Fruit fly (Drosophila melanogaster) whole organism, prepupa: ENCODE measurements around the gene APC4.
A peak's percentile ranks its signal among the peaks of the same experiment; 100 is the strongest.

Source experiments
- Blimp-1 ChIP-seq: fragments of 200-800 bp; sonication (Bioruptor generic); optimal IDR thresholded peaks from 3 replicates; lab custom pipeline; 2017; ENCODE audit warnings: missing biosample characterization, missing genetic modification characterization, mild to moderate bottlenecking, moderate library complexity, missing genetic modification reagents
- CG10631 ChIP-seq: fragments of 200-800 bp; sonication (Bioruptor generic); optimal IDR thresholded peaks from 2 replicates; lab custom pipeline; 2016; ENCODE audit warnings: missing biosample characterization, missing genetic modification characterization
- CG11294 ChIP-seq: fragments of 200-800 bp; sonication (Bioruptor generic); IDR thresholded peaks from 2 replicates; pipeline ENCODE4 v1.3.6; 2022; ENCODE audit warnings: missing biosample characterization, missing genetic modification characterization
- CG11762 ChIP-seq: fragments of 200-800 bp; sonication (Bioruptor generic); optimal IDR thresholded peaks from 3 replicates; lab custom pipeline; 2016; ENCODE audit warnings: missing biosample characterization, missing genetic modification characterization; ENCODE audit not compliant: insufficient read depth
- CG11902 ChIP-seq: fragments of 200-800 bp; sonication (Bioruptor generic); optimal IDR thresholded peaks from 3 replicates; lab custom pipeline; 2016; ENCODE audit warnings: missing biosample characterization, missing genetic modification characterization
- CG15336 ChIP-seq: fragments of 200-800 bp; sonication (Bioruptor generic); IDR thresholded peaks from 2 replicates; pipeline ENCODE4 v1.3.6; 2022; ENCODE audit warnings: missing biosample characterization, missing genetic modification characterization
- CG1621 ChIP-seq: fragments of 200-800 bp; sonication (Bioruptor generic); optimal IDR thresholded peaks from 3 replicates; lab custom pipeline; 2018; ENCODE audit warnings: missing biosample characterization, mild to moderate bottlenecking, missing genetic modification characterization
- CG3032 ChIP-seq: fragments of 200-800 bp; optimal IDR thresholded peaks from 2 replicates; lab custom pipeline; 2019; ENCODE audit warnings: missing biosample characterization, mild to moderate bottlenecking, missing genetic modification characterization, moderate library complexity
- CG31627 ChIP-seq: fragments of 200-800 bp; sonication (Bioruptor generic); optimal IDR thresholded peaks from 3 replicates; lab custom pipeline; 2016; ENCODE audit warnings: missing biosample characterization, missing genetic modification characterization
- CG32006 ChIP-seq: fragments of 200-800 bp; sonication (Bioruptor generic); optimal IDR thresholded peaks from 3 replicates; lab custom pipeline; 2017; ENCODE audit warnings: missing biosample characterization, mild to moderate bottlenecking, missing genetic modification characterization
- CG34406 ChIP-seq: fragments of 200-800 bp; sonication (Bioruptor generic); optimal IDR thresholded peaks from 3 replicates; lab custom pipeline; 2016; ENCODE audit warnings: missing biosample characterization, missing genetic modification characterization
- CG3919 ChIP-seq: fragments of 200-800 bp; sonication (Bioruptor generic); optimal IDR thresholded peaks from 3 replicates; lab custom pipeline; 2016; ENCODE audit warnings: missing biosample characterization, missing genetic modification characterization
- CG6163 ChIP-seq: fragments of 200-800 bp; sonication (Bioruptor generic); IDR thresholded peaks from 3 replicates; pipeline ENCODE4 v1.3.6; 2022; ENCODE audit warnings: missing biosample characterization, missing genetic modification characterization
- CG6276 ChIP-seq: fragments of 200-800 bp; sonication (Bioruptor generic); optimal IDR thresholded peaks from 2 replicates; lab custom pipeline; 2017; ENCODE audit warnings: missing biosample characterization, mild to moderate bottlenecking, missing genetic modification characterization
- CG6792 ChIP-seq: fragments of 200-800 bp; sonication (Bioruptor generic); optimal IDR thresholded peaks from 3 replicates; lab custom pipeline; 2016; ENCODE audit warnings: missing biosample characterization, missing genetic modification characterization
- CG6854 ChIP-seq: fragments of 200-800 bp; sonication (Bioruptor generic); optimal IDR thresholded peaks from 2 replicates; lab custom pipeline; 2017; ENCODE audit warnings: missing biosample characterization, mild to moderate bottlenecking, missing genetic modification characterization
- CG7368 ChIP-seq: fragments of 200-800 bp; sonication (Bioruptor generic); optimal IDR thresholded peaks from 3 replicates; lab custom pipeline; 2016; ENCODE audit warnings: missing biosample characterization, missing genetic modification characterization
- CG8119 ChIP-seq: fragments of 200-800 bp; sonication (Bioruptor generic); IDR thresholded peaks from 3 replicates; pipeline ENCODE4 v1.3.6; 2022; ENCODE audit warnings: missing biosample characterization, missing genetic modification characterization
- CG8319 ChIP-seq: fragments of 200-800 bp; sonication (Bioruptor generic); optimal IDR thresholded peaks from 3 replicates; lab custom pipeline; 2016; ENCODE audit warnings: missing biosample characterization, missing genetic modification characterization
- CG8632 ChIP-seq: fragments of 200-800 bp; sonication (Bioruptor generic); optimal IDR thresholded peaks from 3 replicates; lab custom pipeline; 2016; ENCODE audit warnings: missing biosample characterization, missing genetic modification characterization
- CG9139 ChIP-seq: fragments of 200-800 bp; sonication (Bioruptor generic); optimal IDR thresholded peaks from 3 replicates; lab custom pipeline; 2017; ENCODE audit warnings: missing biosample characterization, mild to moderate bottlenecking, missing genetic modification characterization
- Eip75B ChIP-seq: fragments of 200-800 bp; sonication (Bioruptor generic); optimal IDR thresholded peaks from 3 replicates; lab custom pipeline; 2016; ENCODE audit warnings: missing biosample characterization, missing genetic modification characterization
- Eip78C ChIP-seq: fragments of 200-800 bp; sonication (Bioruptor generic); peaks from one replicate; lab custom pipeline; 2016; ENCODE audit warnings: missing biosample characterization, missing genetic modification characterization
- Eip93F ChIP-seq: fragments of 200-800 bp; sonication (Bioruptor generic); optimal IDR thresholded peaks from 2 replicates; lab custom pipeline; 2016; ENCODE audit warnings: missing biosample characterization, mild to moderate bottlenecking, missing genetic modification characterization
- Ets21C ChIP-seq: fragments of 200-800 bp; sonication (Bioruptor generic); optimal IDR thresholded peaks from 3 replicates; lab custom pipeline; 2016; ENCODE audit warnings: missing biosample characterization, missing genetic modification characterization
- Ets96B ChIP-seq: fragments of 200-800 bp; optimal IDR thresholded peaks from 2 replicates; lab custom pipeline; 2019; ENCODE audit warnings: missing biosample characterization, mild to moderate bottlenecking, missing genetic modification characterization, moderate library complexity
- Hr38 ChIP-seq: sonication (Bioruptor generic); optimal IDR thresholded peaks from 2 replicates; lab custom pipeline; 2016; ENCODE audit warnings: missing biosample characterization, missing genetic modification characterization
- Hr39 ChIP-seq: fragments of 200-800 bp; sonication (Bioruptor generic); optimal IDR thresholded peaks from 2 replicates; lab custom pipeline; 2016; ENCODE audit warnings: missing biosample characterization, missing genetic modification characterization
- Hr4 ChIP-seq: fragments of 200-800 bp; sonication (Bioruptor generic); optimal IDR thresholded peaks from 3 replicates; lab custom pipeline; 2016; ENCODE audit warnings: missing biosample characterization, missing genetic modification characterization
- Lpt ChIP-seq: fragments of 200-800 bp; sonication (Bioruptor generic); optimal IDR thresholded peaks from 3 replicates; lab custom pipeline; 2016; ENCODE audit warnings: missing biosample characterization, missing genetic modification characterization
- Met ChIP-seq: fragments of 200-800 bp; sonication (Bioruptor generic); optimal IDR thresholded peaks from 3 replicates; lab custom pipeline; 2016; ENCODE audit warnings: missing biosample characterization, missing genetic modification characterization
- OdsH ChIP-seq: fragments of 200-800 bp; sonication (Bioruptor generic); optimal IDR thresholded peaks from 3 replicates; lab custom pipeline; 2016; ENCODE audit warnings: missing biosample characterization, missing genetic modification characterization
- Smox ChIP-seq: fragments of 200-800 bp; sonication (Bioruptor generic); optimal IDR thresholded peaks from 3 replicates; lab custom pipeline; 2016; ENCODE audit warnings: missing biosample characterization, missing genetic modification characterization
- Sox102F ChIP-seq: fragments of 200-800 bp; sonication (Bioruptor generic); optimal IDR thresholded peaks from 2 replicates; lab custom pipeline; 2016; ENCODE audit warnings: missing biosample characterization, mild to moderate bottlenecking, missing genetic modification characterization
- Sox14 ChIP-seq: fragments of 200-800 bp; sonication (Bioruptor generic); optimal IDR thresholded peaks from 3 replicates; lab custom pipeline; 2016; ENCODE audit warnings: missing biosample characterization, missing genetic modification characterization
- Sox15 ChIP-seq: fragments of 200-800 bp; sonication (Bioruptor generic); optimal IDR thresholded peaks from 3 replicates; lab custom pipeline; 2016; ENCODE audit warnings: missing biosample characterization, missing genetic modification characterization
- achi ChIP-seq: fragments of 200-800 bp; sonication (Bioruptor generic); optimal IDR thresholded peaks from 3 replicates; lab custom pipeline; 2016; ENCODE audit warnings: missing biosample characterization, missing genetic modification characterization
- acj6 ChIP-seq: fragments of 200-800 bp; sonication (Bioruptor generic); optimal IDR thresholded peaks from 3 replicates; lab custom pipeline; 2016; ENCODE audit warnings: missing biosample characterization, missing genetic modification characterization
- cyc ChIP-seq: fragments of 200-800 bp; sonication (Bioruptor generic); optimal IDR thresholded peaks from 3 replicates; lab custom pipeline; 2016; ENCODE audit warnings: missing biosample characterization, missing genetic modification characterization
- dac ChIP-seq: fragments of 200-800 bp; sonication (Bioruptor generic); optimal IDR thresholded peaks from 2 replicates; lab custom pipeline; 2017; ENCODE audit warnings: missing biosample characterization, mild to moderate bottlenecking, missing genetic modification characterization
- dsx ChIP-seq: fragments of 200-800 bp; optimal IDR thresholded peaks from 3 replicates; lab custom pipeline; 2019; ENCODE audit warnings: missing biosample characterization, mild to moderate bottlenecking, missing genetic modification characterization, moderate library complexity; ENCODE audit not compliant: poor library complexity, severe bottlenecking
- eg ChIP-seq: fragments of 200-800 bp; sonication (Bioruptor generic); IDR thresholded peaks from 3 replicates; pipeline ENCODE4 v1.3.6; 2022; ENCODE audit warnings: missing biosample characterization, missing genetic modification characterization
- esn ChIP-seq: fragments of 200-800 bp; sonication (Bioruptor generic); optimal IDR thresholded peaks from 2 replicates; lab custom pipeline; 2016; ENCODE audit warnings: missing biosample characterization, mild to moderate bottlenecking, missing genetic modification characterization, moderate library complexity
- fd59A ChIP-seq: fragments of 200-800 bp; sonication (Bioruptor generic); optimal IDR thresholded peaks from 2 replicates; lab custom pipeline; 2017; ENCODE audit warnings: missing biosample characterization, mild to moderate bottlenecking, missing genetic modification characterization, missing genetic modification reagents
- fkh ChIP-seq: fragments of 200-800 bp; sonication (Bioruptor generic); optimal IDR thresholded peaks from 3 replicates; lab custom pipeline; 2017; ENCODE audit warnings: missing biosample characterization, mild to moderate bottlenecking, missing genetic modification characterization, moderate library complexity
- lz ChIP-seq: fragments of 200-800 bp; sonication (Bioruptor generic); optimal IDR thresholded peaks from 3 replicates; lab custom pipeline; 2016; ENCODE audit warnings: missing biosample characterization, missing genetic modification characterization
- net ChIP-seq: fragments of 200-800 bp; sonication (Bioruptor generic); optimal IDR thresholded peaks from 3 replicates; lab custom pipeline; 2016; ENCODE audit warnings: missing biosample characterization, missing genetic modification characterization
- pdm3 ChIP-seq: fragments of 200-800 bp; sonication (Bioruptor generic); optimal IDR thresholded peaks from 3 replicates; lab custom pipeline; 2016; ENCODE audit warnings: missing biosample characterization, missing genetic modification characterization
- salr ChIP-seq, 2 experiments: fragments of 200-800 bp; sonication (Bioruptor generic); optimal IDR thresholded peaks; 3 replicates each; lab custom pipeline; 2016 to 2018; ENCODE audit warnings: missing biosample characterization in 2 of 2, missing genetic modification characterization in 2 of 2, mild to moderate bottlenecking in 1 of 2
- spab ChIP-seq: fragments of 200-800 bp; sonication (Bioruptor generic); optimal IDR thresholded peaks from 2 replicates; lab custom pipeline; 2017; ENCODE audit warnings: missing biosample characterization, mild to moderate bottlenecking, missing genetic modification characterization, missing genetic modification reagents
- ss ChIP-seq, 2 experiments: fragments of 200-800 bp; sonication (Bioruptor generic); optimal IDR thresholded peaks; 2 replicates in 1 of 2; 3 replicates in 1 of 2; lab custom pipeline; 2017 to 2018; ENCODE audit warnings: mild to moderate bottlenecking in 2 of 2, missing biosample characterization in 2 of 2, missing genetic modification characterization in 2 of 2, moderate library complexity in 1 of 2
- svp ChIP-seq: fragments of 200-800 bp; sonication (Bioruptor generic); peaks from one replicate; lab custom pipeline; 2016; ENCODE audit warnings: missing biosample characterization, missing genetic modification characterization

Gene APC4

dm6 chrX:9080962-9081361 lies 1.8 kb upstream of the APC4 start, which contains the start of the genes CG7246 and HP1b:
TSS of gene CG7246 (minus strand) at chrX:9081057.
TSS of gene HP1b (plus strand) at chrX:9081063.
- TF ChIP-seq CG3919, result peak; percentile 66
- TF ChIP-seq salr (GFP tag; optimal IDR thresholded peaks at IDR 0.05; lab: Kevin White, UChicago), result peak in 1 of 2 experiments; percentile 51
- peak; percentile 52 for TF ChIP-seq Eip93F (GFP tag; lab: Kevin White, UChicago)
- peak; percentile 52 for TF ChIP-seq CG11762
- peak; percentile 53 for TF ChIP-seq CG32006 (GFP tag; lab: Kevin White, UChicago)
- TF ChIP-seq Eip78C (GFP tag; lab: Kevin White, UChicago), result peak; percentile 84
- peak; percentile 14 for TF ChIP-seq CG1621 (tag; lab: Kevin White, UChicago)
- peak; percentile 78 for TF ChIP-seq esn (GFP tag; lab: Kevin White, UChicago)
- no peak for TF ChIP-seq CG9139 (GFP tag; lab: Kevin White, UChicago)
- peak; percentile 49 for TF ChIP-seq Eip75B (GFP tag; lab: Kevin White, UChicago)
- peak; percentile 24 for TF ChIP-seq CG8319 (GFP tag; lab: Kevin White, UChicago)
- TF ChIP-seq CG31627 (GFP tag; lab: Kevin White, UChicago), result peak; percentile 58
- peak; percentile 64 for TF ChIP-seq Smox
- TF ChIP-seq Ets21C, result peak; percentile 37
- peak; percentile 69 for TF ChIP-seq CG6163 (GFP tag; lab: Robert Waterston, UW)
- peak; percentile 66 for TF ChIP-seq Met
- peak; percentile 36 for TF ChIP-seq dsx (GFP tag; lab: Kevin White, UChicago)
- peak; percentile 71 for TF ChIP-seq eg (GFP tag; lab: Robert Waterston, UW)
- TF ChIP-seq Hr38 (GFP tag; lab: Kevin White, UChicago), result no peak
- TF ChIP-seq CG8119, result 0 out of 3 replicates have a peak, but pooled peaks have one; percentile 38
- TF ChIP-seq CG11294 (GFP tag; lab: Robert Waterston, UW), result no peak
- peak; percentile 9 for TF ChIP-seq dac (GFP tag; lab: Kevin White, UChicago)
- TF ChIP-seq Lpt (GFP tag; lab: Kevin White, UChicago), result peak; percentile 48
- TF ChIP-seq CG6792 (GFP tag; lab: Kevin White, UChicago), result peak; percentile 35
- TF ChIP-seq spab (GFP tag; lab: Kevin White, UChicago), result no peak
- TF ChIP-seq svp (GFP tag; lab: Kevin White, UChicago), result peak; percentile 79
- peak; percentile 66 for TF ChIP-seq pdm3 (GFP tag; lab: Kevin White, UChicago)
- peak; percentile 44 for TF ChIP-seq CG34406 (GFP tag; lab: Kevin White, UChicago)
- TF ChIP-seq Sox15 (GFP tag; lab: Kevin White, UChicago), result peak; percentile 9
- no peak for TF ChIP-seq fd59A (GFP tag; lab: Kevin White, UChicago)
- peak; percentile 52 for TF ChIP-seq Ets96B (tag; lab: Kevin White, UChicago)
- TF ChIP-seq lz (GFP tag; lab: Kevin White, UChicago), result peak; percentile 67
- peak; percentile 72 for TF ChIP-seq Hr4 (GFP tag; lab: Kevin White, UChicago)
- peak; percentile 75 for TF ChIP-seq CG10631 (GFP tag; lab: Kevin White, UChicago)
- peak; percentile 43 for TF ChIP-seq net (GFP tag; lab: Kevin White, UChicago)
- peak; percentile 56 for TF ChIP-seq Hr39 (GFP tag; lab: Kevin White, UChicago)
- TF ChIP-seq CG8632 (GFP tag; lab: Kevin White, UChicago), result peak; percentile 7
- TF ChIP-seq ss (GFP tag; optimal IDR thresholded peaks at IDR 0.05; lab: Kevin White, UChicago), result peak in 1 of 2 experiments; percentile 56
- peak; percentile 63 for TF ChIP-seq Sox102F (GFP tag; lab: Kevin White, UChicago)
- peak; percentile 68 for TF ChIP-seq acj6 (GFP tag; lab: Kevin White, UChicago)
- no peak for TF ChIP-seq CG6854 (GFP tag; lab: Kevin White, UChicago)
- TF ChIP-seq CG3032, result peak; percentile 73
- TF ChIP-seq Blimp-1, result no peak
- TF ChIP-seq OdsH (GFP tag; lab: Kevin White, UChicago), result peak; percentile 72
- peak; percentile 36; the same call in 1 of the 2 replicates for TF ChIP-seq CG15336
- TF ChIP-seq CG6276 (GFP tag; lab: Kevin White, UChicago), result no peak
- TF ChIP-seq CG11902 (GFP tag; lab: Kevin White, UChicago), result peak; percentile 11
- no peak for TF ChIP-seq fkh (GFP tag; lab: Kevin White, UChicago)
- peak; percentile 61 for TF ChIP-seq cyc (GFP tag; lab: Kevin White, UChicago)
- TF ChIP-seq achi (GFP tag; lab: Kevin White, UChicago), result peak; percentile 72
- TF ChIP-seq CG7368 (GFP tag; lab: Kevin White, UChicago), result peak; percentile 32
- TF ChIP-seq Sox14, result peak; percentile 42
